Worm (Caenorhabditis elegans) whole organism, late embryonic: ENCODE measurements around the gene far-5.

ENCODE experiments used
- C38D4.7 ChIP-seq: fragments of 200-800 bp; sonication (Bioruptor generic); optimal IDR thresholded peaks from 2 replicates; lab custom pipeline; 2018; ENCODE audit warnings: mild to moderate bottlenecking, missing genetic modification characterization, moderate library complexity, missing compliant biosample characterization
- F13H6.1 ChIP-seq: sonication (generic microtip); optimal IDR thresholded peaks from 2 replicates; lab custom pipeline; 2016; ENCODE audit warnings: missing genetic modification characterization, missing compliant biosample characterization
- T23F11.4 ChIP-seq: fragments of 200-800 bp; sonication (Bioruptor generic); optimal IDR thresholded peaks from 2 replicates; lab custom pipeline; 2018; ENCODE audit warnings: mild to moderate bottlenecking, missing genetic modification characterization, missing compliant biosample characterization
- Y22D7AL.16 ChIP-seq: sonication (generic microtip); optimal IDR thresholded peaks from 2 replicates; lab custom pipeline; 2016; ENCODE audit warnings: missing genetic modification characterization, missing compliant biosample characterization
- ahr-1 ChIP-seq: sonication (generic microtip); optimal IDR thresholded peaks from 2 replicates; lab custom pipeline; 2016; ENCODE audit warnings: missing genetic modification characterization, missing compliant biosample characterization
- ceh-14 ChIP-seq: sonication (generic microtip); optimal IDR thresholded peaks from 2 replicates; lab custom pipeline; 2016; ENCODE audit warnings: missing genotype, missing genetic modification characterization, missing compliant biosample characterization
- ceh-19 ChIP-seq: fragments of 200-800 bp; sonication (Bioruptor generic); optimal IDR thresholded peaks from 2 replicates; lab custom pipeline; 2018; ENCODE audit warnings: mild to moderate bottlenecking, missing genetic modification characterization, missing compliant biosample characterization
- ceh-22 ChIP-seq: sonication (generic microtip); optimal IDR thresholded peaks from 2 replicates; lab custom pipeline; 2017; ENCODE audit warnings: missing biosample characterization, missing genetic modification characterization
- ceh-30 ChIP-seq: fragments of 150-350 bp; optimal IDR thresholded peaks from 2 replicates; lab custom pipeline; 2014; ENCODE audit warnings: missing biosample characterization, missing genetic modification characterization
- ceh-31 ChIP-seq: sonication (generic microtip); optimal IDR thresholded peaks from 2 replicates; lab custom pipeline; 2016; ENCODE audit warnings: missing genetic modification characterization, missing compliant biosample characterization
- ceh-45 ChIP-seq: fragments of 200-800 bp; sonication (Bioruptor generic); IDR thresholded peaks from 2 replicates; pipeline ENCODE4 v1.3.6; 2022; ENCODE audit warnings: missing genetic modification reagents, missing genetic modification characterization, missing compliant biosample characterization
- ceh-48 ChIP-seq: sonication (generic microtip); optimal IDR thresholded peaks from 2 replicates; lab custom pipeline; 2016; ENCODE audit warnings: missing genetic modification characterization, inconsistent platforms, missing compliant biosample characterization
- ceh-9 ChIP-seq: sonication (generic microtip); optimal IDR thresholded peaks from 2 replicates; lab custom pipeline; 2016; ENCODE audit warnings: mild to moderate bottlenecking, missing genetic modification characterization, inconsistent platforms, missing compliant biosample characterization
- dmd-4 ChIP-seq: sonication (generic microtip); optimal IDR thresholded peaks from 2 replicates; lab custom pipeline; 2016; ENCODE audit warnings: borderline replicate concordance, missing genetic modification characterization, missing compliant biosample characterization
- dve-1 ChIP-seq: sonication (generic microtip); optimal IDR thresholded peaks from 2 replicates; lab custom pipeline; 2017; ENCODE audit warnings: antibody characterized with exemption, mild to moderate bottlenecking, missing genetic modification characterization, missing compliant biosample characterization
- fax-1 ChIP-seq: sonication (generic microtip); optimal IDR thresholded peaks from 2 replicates; lab custom pipeline; 2016; ENCODE audit warnings: missing genotype, missing genetic modification characterization, missing compliant biosample characterization
- fkh-10 ChIP-seq: fragments of 150-350 bp; optimal IDR thresholded peaks from 2 replicates; lab custom pipeline; 2014; ENCODE audit warnings: missing biosample characterization, missing genetic modification reagents, missing genetic modification characterization
- fkh-6 ChIP-seq: sonication (generic microtip); optimal IDR thresholded peaks from 2 replicates; lab custom pipeline; 2016; ENCODE audit warnings: missing genetic modification characterization, missing compliant biosample characterization
- hlh-6 ChIP-seq: sonication (generic microtip); optimal IDR thresholded peaks from 2 replicates; lab custom pipeline; 2016; ENCODE audit warnings: missing genotype, missing genetic modification characterization, missing compliant biosample characterization
- lim-6 ChIP-seq: sonication (generic microtip); optimal IDR thresholded peaks from 2 replicates; lab custom pipeline; 2016; ENCODE audit warnings: missing genetic modification characterization, missing compliant biosample characterization
- lin-11 ChIP-seq: fragments of 200-800 bp; sonication (Bioruptor generic); optimal IDR thresholded peaks from 2 replicates; lab custom pipeline; 2018; ENCODE audit warnings: mild to moderate bottlenecking, missing genetic modification characterization, missing compliant biosample characterization
- madf-2 ChIP-seq: sonication (generic microtip); optimal IDR thresholded peaks from 2 replicates; lab custom pipeline; 2017; ENCODE audit warnings: missing genetic modification characterization, missing compliant biosample characterization
- nhr-11 ChIP-seq: fragments of 150-350 bp; optimal IDR thresholded peaks from 2 replicates; lab custom pipeline; 2014; ENCODE audit warnings: missing biosample characterization, missing genetic modification characterization
- pag-3 ChIP-seq: sonication (generic microtip); optimal IDR thresholded peaks from 2 replicates; lab custom pipeline; 2016; ENCODE audit warnings: missing compliant biosample characterization, missing genetic modification characterization, borderline replicate concordance
- pat-9 ChIP-seq: fragments of 200-800 bp; sonication (Bioruptor generic); optimal IDR thresholded peaks from 2 replicates; lab custom pipeline; 2018; ENCODE audit warnings: mild to moderate bottlenecking, missing genetic modification characterization, moderate library complexity, missing compliant biosample characterization
- pax-1 ChIP-seq: fragments of 150-350 bp; optimal IDR thresholded peaks from 2 replicates; lab custom pipeline; 2014; ENCODE audit warnings: missing biosample characterization, missing genetic modification characterization
- pha-2 ChIP-seq: sonication (generic microtip); optimal IDR thresholded peaks from 2 replicates; lab custom pipeline; 2017; ENCODE audit warnings: mild to moderate bottlenecking, missing genetic modification characterization, missing compliant biosample characterization
- pha-4 ChIP-seq: fragments of 150-350 bp; optimal IDR thresholded peaks from 2 replicates; lab custom pipeline; 2018; ENCODE audit warnings: missing biosample characterization, missing genetic modification reagents, missing genetic modification characterization
- pros-1 ChIP-seq: fragments of 150-350 bp; optimal IDR thresholded peaks from 2 replicates; lab custom pipeline; 2014; ENCODE audit warnings: missing biosample characterization, missing genetic modification reagents, missing genetic modification characterization
- rnt-1 ChIP-seq: sonication (generic microtip); optimal IDR thresholded peaks from 2 replicates; lab custom pipeline; 2016; ENCODE audit warnings: missing genetic modification characterization, missing compliant biosample characterization
- sox-2 ChIP-seq: fragments of 200-800 bp; sonication (Bioruptor generic); IDR thresholded peaks from 2 replicates; pipeline ENCODE4 v1.3.6; 2022; ENCODE audit warnings: missing genetic modification reagents, missing genetic modification characterization, missing compliant biosample characterization
- tbx-2 ChIP-seq: sonication (generic microtip); optimal IDR thresholded peaks from 2 replicates; lab custom pipeline; 2016; ENCODE audit warnings: missing genetic modification characterization, missing compliant biosample characterization
- tbx-7 ChIP-seq: sonication (generic microtip); optimal IDR thresholded peaks from 2 replicates; lab custom pipeline; 2016; ENCODE audit warnings: missing genotype, missing genetic modification characterization, missing compliant biosample characterization
- unc-42 ChIP-seq: sonication (generic microtip); optimal IDR thresholded peaks from 2 replicates; lab custom pipeline; 2016; ENCODE audit warnings: missing genotype, missing genetic modification characterization, missing compliant biosample characterization
- unc-55 ChIP-seq: sonication (generic microtip); optimal IDR thresholded peaks from 2 replicates; lab custom pipeline; 2017; ENCODE audit warnings: missing biosample characterization, missing genetic modification reagents, missing genetic modification characterization

Gene far-5

ce11 chrV:13020638-13021037 lies 25.3 kb downstream of the far-5 start:
- TF ChIP-seq ceh-31 (tag; lab: Kevin White, UChicago) (peak; percentile 35), lin-11 (tag; lab: Kevin White, UChicago) (no peak)

- TF ChIP-seq tbx-7 (no peak), madf-2 (tag; lab: Kevin White, UChicago) (no peak), ceh-30 (tag; lab: Kevin White, UChicago) (no peak), C38D4.7 (no peak), hlh-6 (tag; lab: Kevin White, UChicago) (no peak), ahr-1 (tag; lab: Kevin White, UChicago) (no peak), dmd-4 (no peak), ceh-19 (GFP tag; lab: Kevin White, UChicago) (no peak), tbx-2 (tag; lab: Kevin White, UChicago) (no peak), fkh-10 (no peak), rnt-1 (tag; lab: Kevin White, UChicago) (no peak), F13H6.1 (tag; lab: Kevin White, UChicago) (no peak), ceh-48 (no peak), ceh-9 (tag; lab: Kevin White, UChicago) (no peak), fkh-6 (no peak), pros-1 (tag; lab: Kevin White, UChicago) (no peak), unc-55 (no peak), nhr-11 (tag; lab: Kevin White, UChicago) (no peak)
Observed at ce11 chrV:13021540-13021939, 26.2 kb downstream of the far-5 start.

- TF ChIP-seq ceh-30 (tag; lab: Kevin White, UChicago) (no peak), Y22D7AL.16 (no peak), lim-6 (tag; lab: Kevin White, UChicago) (no peak), ceh-31 (tag; lab: Kevin White, UChicago) (peak; percentile 35), pag-3 (tag; lab: Kevin White, UChicago) (no peak), unc-42 (peak; percentile 70), T23F11.4 (GFP tag; lab: Kevin White, UChicago) (no peak), lin-11 (tag; lab: Kevin White, UChicago) (no peak), ceh-14 (tag; lab: Kevin White, UChicago) (peak; percentile 8)
Observed at ce11 chrV:13022265-13022664, 26.9 kb downstream of the far-5 start.

ce11 chrV:13024499-13024898 lies 29.1 kb downstream of the far-5 start:
- TF ChIP-seq tbx-2 (tag; lab: Kevin White, UChicago) (no peak), dmd-4 (no peak), fax-1 (tag; lab: Kevin White, UChicago) (no peak), T23F11.4 (GFP tag; lab: Kevin White, UChicago) (no peak), pha-2 (tag; lab: Kevin White, UChicago) (no peak), sox-2 (GFP tag; lab: Robert Waterston, UW) (peak; percentile 8; the same call in 1 of the 2 replicates), ceh-9 (tag; lab: Kevin White, UChicago) (no peak), pha-4 (tag; lab: Kevin White, UChicago) (no peak), unc-42 (peak; percentile 99), fkh-10 (peak; percentile 64), ceh-31 (tag; lab: Kevin White, UChicago) (peak; percentile 60)

ce11 chrV:13025283-13025682 lies 29.9 kb downstream of the far-5 start:
- TF ChIP-seq dmd-4: no peak
- no peak for TF ChIP-seq pax-1 (tag; lab: Kevin White, UChicago)
- no peak for TF ChIP-seq ceh-22 (tag; lab: Kevin White, UChicago)
- no peak for TF ChIP-seq pag-3 (tag; lab: Kevin White, UChicago)
- TF ChIP-seq dve-1: no peak
- no peak for TF ChIP-seq ceh-45 (GFP tag; lab: Robert Waterston, UW)
- TF ChIP-seq rnt-1 (tag; lab: Kevin White, UChicago): no peak
- TF ChIP-seq pat-9 (tag; lab: Kevin White, UChicago): no peak
- no peak for TF ChIP-seq sox-2 (GFP tag; lab: Robert Waterston, UW)
